Worm (Caenorhabditis elegans) whole organism, midembryonic: ENCODE results near the gene rsp-4.

Experiments
- T22C8.4 ChIP-seq: fragments of 200-800 bp; sonication (Bioruptor generic); IDR thresholded peaks from 2 replicates; pipeline ENCODE4 v1.3.6; 2022; ENCODE audit warnings: missing genetic modification characterization, missing compliant biosample characterization
- cog-1 ChIP-seq: sonication (generic microtip); optimal IDR thresholded peaks from 2 replicates; lab custom pipeline; 2016; ENCODE audit warnings: missing genetic modification characterization, missing compliant biosample characterization
- flt-1 ChIP-seq: fragments of 200-800 bp; sonication (Bioruptor generic); IDR thresholded peaks from 2 replicates; pipeline ENCODE4 v1.3.6; 2022; ENCODE audit warnings: missing genetic modification characterization, missing compliant biosample characterization
- klf-2 ChIP-seq: fragments of 200-800 bp; sonication (Bioruptor generic); conservative IDR thresholded peaks from 2 replicates; pipeline ENCODE4 v1.3.6; 2022; ENCODE audit warnings: missing genetic modification reagents, missing genetic modification characterization, missing compliant biosample characterization
- med-1 ChIP-seq: sonication (generic microtip); optimal IDR thresholded peaks from 2 replicates; lab custom pipeline; 2017; ENCODE audit warnings: missing genetic modification characterization, mild to moderate bottlenecking, missing compliant biosample characterization, antibody characterized with exemption, missing genetic modification reagents; ENCODE audit not compliant: insufficient read depth
- ref-1 ChIP-seq: fragments of 200-800 bp; sonication (Bioruptor generic); conservative IDR thresholded peaks from 2 replicates; pipeline ENCODE4 v1.3.6; 2022; ENCODE audit warnings: missing genetic modification reagents, missing genetic modification characterization, missing compliant biosample characterization
- tab-1 ChIP-seq: fragments of 200-800 bp; sonication (Bioruptor generic); IDR thresholded peaks from 2 replicates; pipeline ENCODE4 v1.3.6; 2022; ENCODE audit warnings: missing genetic modification characterization, missing compliant biosample characterization
- ztf-23 ChIP-seq: fragments of 200-800 bp; sonication (Bioruptor generic); IDR thresholded peaks from 2 replicates; pipeline ENCODE4 v1.3.6; 2022; ENCODE audit warnings: missing genetic modification reagents, missing genetic modification characterization, missing compliant biosample characterization
- ztf-29 ChIP-seq: fragments of 200-800 bp; sonication (Bioruptor generic); IDR thresholded peaks from 2 replicates; pipeline ENCODE4 v1.3.6; 2022; ENCODE audit warnings: missing genetic modification reagents, missing genetic modification characterization, missing compliant biosample characterization

The rsp-4 gene

ce11 chrII:5388786-5389421 is at the start of gene rsp-4:
Gene rsp-4 (minus strand): TSS chrII:5388836.
- TF ChIP-seq klf-2 (GFP tag; lab: Robert Waterston, UW) (no peak), ztf-29 (GFP tag; lab: Robert Waterston, UW) (no peak), cog-1 (tag; lab: Kevin White, UChicago) (no peak), ztf-23 (no peak), flt-1 (GFP tag; lab: Robert Waterston, UW) (no peak), tab-1 (no peak), ref-1 (no peak), med-1 (no peak), T22C8.4 (no peak)

- TF ChIP-seq klf-2 (GFP tag; lab: Robert Waterston, UW) (no peak), T22C8.4 (no peak), ref-1 (no peak), ztf-29 (GFP tag; lab: Robert Waterston, UW) (no peak), flt-1 (GFP tag; lab: Robert Waterston, UW) (no peak), med-1 (no peak), ztf-23 (no peak)
These were observed 49.0 kb upstream of the rsp-4 start, which contains the start of gene F07F6.1 for ce11 chrII:5437586-5437985. Gene F07F6.1 (plus strand): TSS chrII:5437886.

DNA sequence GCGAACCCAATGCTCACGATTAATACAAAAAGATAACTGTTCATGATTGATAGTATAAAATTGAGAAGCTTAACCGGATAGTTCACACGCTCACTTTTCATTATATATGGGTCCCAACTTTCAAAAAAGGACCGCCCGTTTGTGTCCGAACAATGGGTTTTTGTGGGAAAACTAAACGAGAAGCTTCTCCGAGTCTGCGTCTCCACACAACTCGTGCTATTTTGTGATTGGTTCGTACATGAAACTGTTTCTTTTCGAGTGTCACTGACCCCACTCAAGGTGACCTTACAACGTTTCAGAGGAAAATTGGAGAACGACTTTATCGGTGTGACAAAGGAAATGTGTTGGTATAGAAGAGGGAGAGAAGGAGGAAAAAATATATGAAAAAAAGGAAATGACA is 48.2 kb upstream of the rsp-4 start, which contains the start of gene dct-5:
Gene dct-5, minus strand, starts transcription at position 101 of the 400 bp plus-strand sequence.
- TF ChIP-seq ref-1: no peak
- TF ChIP-seq med-1: no peak
- no peak for TF ChIP-seq ztf-29 (GFP tag; lab: Robert Waterston, UW)
- TF ChIP-seq cog-1 (tag; lab: Kevin White, UChicago): no peak
- no peak for TF ChIP-seq T22C8.4
- TF ChIP-seq tab-1: no peak
- TF ChIP-seq ztf-23: no peak
- no peak for TF ChIP-seq klf-2 (GFP tag; lab: Robert Waterston, UW)
- no peak for TF ChIP-seq flt-1 (GFP tag; lab: Robert Waterston, UW)

- no peak for TF ChIP-seq ztf-23
- TF ChIP-seq ztf-29 (GFP tag; lab: Robert Waterston, UW): no peak
- no peak for TF ChIP-seq T22C8.4
These were observed 44.4 kb upstream of the rsp-4 start, which contains the start of gene srx-114 for ce11 chrII:5433069-5433468. Gene srx-114 (minus strand): TSS chrII:5433169.

DNA sequence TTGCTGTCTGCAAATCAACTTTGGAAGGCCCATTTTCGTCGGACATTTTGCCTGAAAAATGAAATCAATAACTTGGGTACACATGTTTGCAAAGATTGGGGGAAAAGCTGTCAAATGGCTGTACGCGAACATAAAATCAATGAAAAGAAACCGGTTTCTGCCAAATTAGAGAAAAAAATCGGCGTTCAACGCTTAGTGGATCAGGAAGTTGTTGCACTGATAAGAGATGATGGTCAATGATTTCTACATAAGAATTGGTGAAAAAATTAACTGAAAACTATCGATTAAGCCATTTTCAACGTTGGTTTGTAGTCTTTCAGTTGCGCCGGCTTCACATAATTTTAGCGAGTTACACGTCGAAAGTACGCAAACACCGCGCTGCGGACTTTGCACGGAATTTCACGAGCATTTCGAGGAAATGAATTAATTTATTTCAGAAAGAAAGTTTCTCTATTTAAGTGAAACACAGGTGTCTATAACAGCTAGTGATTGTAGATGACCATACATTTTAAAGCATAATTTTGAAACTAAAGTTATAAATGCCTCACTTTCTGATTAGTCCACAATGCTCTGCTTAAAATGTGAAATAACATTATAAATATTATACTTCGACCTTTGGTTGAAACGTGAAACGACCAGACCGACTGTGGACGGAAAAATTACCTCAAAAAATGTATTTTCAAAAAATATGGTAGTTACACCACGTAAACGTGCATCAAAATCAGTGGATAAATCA is 41.1 kb upstream of the rsp-4 start, which contains the start of the genes F07F6.4 and F07F6.2:
Gene F07F6.4, minus strand, starts transcription at position 51 of the 736 bp plus-strand sequence.
Gene F07F6.2, plus strand, starts transcription at position 686 of the 736 bp plus-strand sequence.
- TF ChIP-seq tab-1: no peak
- TF ChIP-seq med-1: no peak
- no peak for TF ChIP-seq T22C8.4
- TF ChIP-seq flt-1 (GFP tag; lab: Robert Waterston, UW): no peak
- no peak for TF ChIP-seq klf-2 (GFP tag; lab: Robert Waterston, UW)
- no peak for TF ChIP-seq ref-1
- TF ChIP-seq cog-1 (tag; lab: Kevin White, UChicago): no peak
- TF ChIP-seq ztf-29 (GFP tag; lab: Robert Waterston, UW): no peak
- TF ChIP-seq ztf-23: no peak

DNA sequence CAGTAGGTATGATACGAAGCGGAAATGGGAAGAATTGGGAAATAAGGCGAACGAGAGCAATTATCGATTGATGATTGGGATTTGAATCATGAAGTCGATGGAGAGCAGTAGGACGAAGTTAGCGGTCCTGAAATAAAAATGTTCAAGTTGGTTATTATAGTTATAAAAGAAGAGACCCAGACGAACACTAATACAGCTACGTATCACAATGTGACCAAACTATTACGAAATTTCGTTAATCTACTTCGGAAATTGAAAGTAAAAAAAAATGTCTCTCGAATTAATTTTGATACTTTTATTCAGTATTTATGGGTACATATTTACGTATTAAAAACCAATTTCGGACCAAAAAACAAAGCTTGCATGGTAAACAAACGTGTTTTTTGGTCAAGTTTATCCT is 37.8 kb upstream of the rsp-4 start:
- TF ChIP-seq klf-2 (GFP tag; lab: Robert Waterston, UW) (no peak), flt-1 (GFP tag; lab: Robert Waterston, UW) (no peak), T22C8.4 (no peak), tab-1 (no peak), med-1 (no peak), ztf-29 (GFP tag; lab: Robert Waterston, UW) (no peak), cog-1 (tag; lab: Kevin White, UChicago) (no peak), ztf-23 (no peak), ref-1 (no peak)

- 0 out of 2 replicates have a peak, but pooled peaks have one; percentile 54 for TF ChIP-seq ztf-23
- TF ChIP-seq ref-1: no peak
- peak; percentile 17 for TF ChIP-seq cog-1 (tag; lab: Kevin White, UChicago)
These were observed 37.4 kb upstream of the rsp-4 start for ce11 chrII:5426054-5426453.

ce11 chrII:5425633-5426032 is 37.0 kb upstream of the rsp-4 start, which contains the start of gene F07F6.8:
Gene F07F6.8 (minus strand): TSS chrII:5425733.
- TF ChIP-seq med-1: no peak
- no peak for TF ChIP-seq flt-1 (GFP tag; lab: Robert Waterston, UW)
- no peak for TF ChIP-seq cog-1 (tag; lab: Kevin White, UChicago)
- no peak for TF ChIP-seq ztf-23
- TF ChIP-seq ztf-29 (GFP tag; lab: Robert Waterston, UW): no peak
- TF ChIP-seq tab-1: no peak
- no peak for TF ChIP-seq ref-1
- no peak for TF ChIP-seq klf-2 (GFP tag; lab: Robert Waterston, UW)
- TF ChIP-seq T22C8.4: no peak

ce11 chrII:5423832-5424231 is 35.2 kb upstream of the rsp-4 start, which contains the start of gene F07F6.7:
Gene F07F6.7 (minus strand): TSS chrII:5423858.
- TF ChIP-seq T22C8.4 (no peak), tab-1 (no peak), ref-1 (no peak), ztf-29 (GFP tag; lab: Robert Waterston, UW) (no peak), ztf-23 (no peak), med-1 (no peak), cog-1 (tag; lab: Kevin White, UChicago) (no peak), flt-1 (GFP tag; lab: Robert Waterston, UW) (no peak; the same call in 1 of the 2 replicates), klf-2 (GFP tag; lab: Robert Waterston, UW) (no peak)

- no peak for TF ChIP-seq ztf-23
- TF ChIP-seq klf-2 (GFP tag; lab: Robert Waterston, UW): no peak
- no peak for TF ChIP-seq ref-1
- TF ChIP-seq cog-1 (tag; lab: Kevin White, UChicago): no peak
- no peak for TF ChIP-seq T22C8.4
- TF ChIP-seq flt-1 (GFP tag; lab: Robert Waterston, UW): no peak
- TF ChIP-seq tab-1: no peak
- no peak for TF ChIP-seq med-1
- TF ChIP-seq ztf-29 (GFP tag; lab: Robert Waterston, UW): no peak
These were observed 32.4 kb upstream of the rsp-4 start, which contains the start of gene tofu-6 for ce11 chrII:5420947-5421614. Gene tofu-6 (plus strand): TSS chrII:5421248.
